Fruit fly (Drosophila melanogaster) whole organism, embryonic: Measurements from ENCODE around the gene nudC.

Experiments used
- ATbp ChIP-seq: fragments of 200-800 bp; sonication (Bioruptor generic); optimal IDR thresholded peaks from 2 replicates; lab custom pipeline; 2017; ENCODE audit warnings: missing biosample characterization, mild to moderate bottlenecking, missing genetic modification characterization, missing genetic modification reagents
- Atf6 ChIP-seq: fragments of 200-800 bp; sonication (Bioruptor generic); IDR thresholded peaks from 2 replicates; pipeline ENCODE4 v1.3.6; 2022; ENCODE audit warnings: missing biosample characterization, missing genetic modification characterization
- Bgb ChIP-seq: fragments of 200-800 bp; sonication (Bioruptor generic); IDR thresholded peaks from 2 replicates; pipeline ENCODE4 v1.3.6; 2022; ENCODE audit warnings: missing biosample characterization, missing genetic modification characterization; ENCODE audit not compliant: partially characterized antibody
- CG10321 ChIP-seq: fragments of 200-800 bp; sonication (Bioruptor generic); IDR thresholded peaks from 2 replicates; pipeline ENCODE4 v1.3.6; 2022; ENCODE audit warnings: missing biosample characterization, missing genetic modification characterization
- CG10979 ChIP-seq: fragments of 200-800 bp; sonication (Bioruptor generic); optimal IDR thresholded peaks from 2 replicates; lab custom pipeline; 2018; ENCODE audit warnings: missing biosample characterization, mild to moderate bottlenecking, missing genetic modification characterization, moderate library complexity
- CG12071 ChIP-seq: fragments of 200-800 bp; sonication (Bioruptor generic); optimal IDR thresholded peaks from 3 replicates; lab custom pipeline; 2018; ENCODE audit warnings: missing biosample characterization, mild to moderate bottlenecking, missing genetic modification characterization
- CG12104 ChIP-seq: fragments of 200-800 bp; sonication (Bioruptor generic); optimal IDR thresholded peaks from 3 replicates; lab custom pipeline; 2016; ENCODE audit warnings: missing biosample characterization, missing genetic modification characterization
- CG13287 ChIP-seq: fragments of 200-800 bp; sonication (Bioruptor generic); IDR thresholded peaks from 2 replicates; pipeline ENCODE4 v1.3.6; 2022; ENCODE audit warnings: missing biosample characterization, missing genetic modification characterization; ENCODE audit not compliant: partially characterized antibody
- CG14710 ChIP-seq: fragments of 200-800 bp; sonication (Bioruptor generic); optimal IDR thresholded peaks from 3 replicates; lab custom pipeline; 2019; ENCODE audit warnings: missing biosample characterization, mild to moderate bottlenecking, missing genetic modification characterization, moderate library complexity
- CG15073 ChIP-seq: fragments of 200-800 bp; sonication (Bioruptor generic); optimal IDR thresholded peaks from 2 replicates; lab custom pipeline; 2016; ENCODE audit warnings: missing biosample characterization, missing genetic modification characterization
- CG1647 ChIP-seq: fragments of 200-800 bp; sonication (Bioruptor generic); optimal IDR thresholded peaks from 3 replicates; lab custom pipeline; 2016; ENCODE audit warnings: missing biosample characterization, missing genetic modification characterization
- CG2129 ChIP-seq: fragments of 200-800 bp; sonication (Bioruptor generic); IDR thresholded peaks from 2 replicates; pipeline ENCODE4 v1.3.6; 2022; ENCODE audit warnings: missing biosample characterization, missing genetic modification characterization; ENCODE audit not compliant: partially characterized antibody
- CG2712 ChIP-seq: fragments of 200-800 bp; optimal IDR thresholded peaks from 3 replicates; lab custom pipeline; 2019; ENCODE audit warnings: missing biosample characterization, mild to moderate bottlenecking, missing genetic modification characterization, moderate library complexity
- CG3726 ChIP-seq: fragments of 200-800 bp; sonication (Bioruptor generic); IDR thresholded peaks from 3 replicates; pipeline ENCODE4, ENCODE4 v1.3.6; 2022; ENCODE audit warnings: missing biosample characterization, missing genetic modification characterization
- CG4730 ChIP-seq: fragments of 200-800 bp; sonication (Bioruptor generic); IDR thresholded peaks from 2 replicates; pipeline ENCODE4 v1.3.6; 2022; ENCODE audit warnings: missing biosample characterization, missing genetic modification characterization
- CG5953 ChIP-seq: fragments of 200-800 bp; sonication (Bioruptor generic); IDR thresholded peaks from 2 replicates; pipeline ENCODE4 v1.3.6; 2022; ENCODE audit warnings: missing biosample characterization, missing genetic modification characterization
- CG6272 ChIP-seq: fragments of 200-800 bp; sonication (Bioruptor generic); IDR thresholded peaks from 2 replicates; pipeline ENCODE4 v1.3.6; 2022; ENCODE audit warnings: missing biosample characterization, missing genetic modification characterization
- CG6683 ChIP-seq: fragments of 200-800 bp; sonication (Bioruptor generic); optimal IDR thresholded peaks from 2 replicates; lab custom pipeline; 2017; ENCODE audit warnings: missing biosample characterization, mild to moderate bottlenecking, missing genetic modification characterization, missing genetic modification reagents
- CG7786 ChIP-seq: fragments of 200-800 bp; sonication (Bioruptor generic); optimal IDR thresholded peaks from 2 replicates; lab custom pipeline; 2016; ENCODE audit warnings: missing biosample characterization, missing genetic modification characterization
- CG8290 ChIP-seq, 3 experiments: fragments of 200-800 bp; sonication (Bioruptor generic); optimal IDR thresholded peaks; 2 replicates each; lab custom pipeline; 2016 to 2019; ENCODE audit warnings: missing biosample characterization in 3 of 3, missing genetic modification characterization in 3 of 3, mild to moderate bottlenecking in 2 of 3, moderate library complexity in 1 of 3
- CG9797 ChIP-seq: fragments of 200-800 bp; sonication (Bioruptor generic); optimal IDR thresholded peaks from 3 replicates; lab custom pipeline; 2018; ENCODE audit warnings: missing biosample characterization, mild to moderate bottlenecking, missing genetic modification characterization
- D19B ChIP-seq: fragments of 200-800 bp; sonication (Bioruptor generic); optimal IDR thresholded peaks from 2 replicates; lab custom pipeline; 2017; ENCODE audit warnings: missing biosample characterization, mild to moderate bottlenecking, missing genetic modification characterization
- Dad ChIP-seq: fragments of 200-800 bp; sonication (Bioruptor generic); optimal IDR thresholded peaks from 3 replicates; lab custom pipeline; 2016; ENCODE audit warnings: missing biosample characterization, missing genetic modification characterization
- Dip3 ChIP-seq: fragments of 200-800 bp; sonication (Bioruptor generic); optimal IDR thresholded peaks from 3 replicates; lab custom pipeline; 2016; ENCODE audit warnings: missing biosample characterization, missing genetic modification characterization
- Dp ChIP-seq: fragments of 200-800 bp; sonication (Bioruptor generic); optimal IDR thresholded peaks from 2 replicates; lab custom pipeline; 2018; ENCODE audit warnings: missing biosample characterization, mild to moderate bottlenecking, missing genetic modification characterization, moderate library complexity
- H15 ChIP-seq: fragments of 200-800 bp; sonication (Bioruptor generic); IDR thresholded peaks from 3 replicates; pipeline ENCODE4 v1.3.6; 2022; ENCODE audit warnings: missing biosample characterization, missing genetic modification characterization
- MESR4 ChIP-seq: fragments of 200-800 bp; sonication (Bioruptor generic); optimal IDR thresholded peaks from 2 replicates; lab custom pipeline; 2018; ENCODE audit warnings: missing biosample characterization, mild to moderate bottlenecking, missing genetic modification characterization, moderate library complexity
- Mad ChIP-seq: fragments of 200-800 bp; sonication (Bioruptor generic); optimal IDR thresholded peaks from 2 replicates; lab custom pipeline; 2016; ENCODE audit warnings: missing biosample characterization, missing genetic modification characterization
- Mes4 ChIP-seq: fragments of 200-800 bp; sonication (Bioruptor generic); optimal IDR thresholded peaks from 2 replicates; lab custom pipeline; 2016; ENCODE audit warnings: missing biosample characterization, missing genetic modification characterization
- NC2α ChIP-seq: fragments of 200-800 bp; sonication (Bioruptor generic); optimal IDR thresholded peaks from 2 replicates; lab custom pipeline; 2016; ENCODE audit warnings: missing biosample characterization, missing genetic modification characterization
- Opbp ChIP-seq: fragments of 200-800 bp; sonication (Bioruptor generic); IDR thresholded peaks from 3 replicates; pipeline ENCODE4 v1.3.6; 2022; ENCODE audit warnings: missing biosample characterization, missing genetic modification characterization; ENCODE audit not compliant: partially characterized antibody
- Vsx1 ChIP-seq: fragments of 200-800 bp; sonication (Bioruptor generic); optimal IDR thresholded peaks from 2 replicates; lab custom pipeline; 2017; ENCODE audit warnings: missing biosample characterization, mild to moderate bottlenecking, missing genetic modification characterization, missing genetic modification reagents
- ac ChIP-seq: fragments of 200-800 bp; sonication (Bioruptor generic); optimal IDR thresholded peaks from 3 replicates; lab custom pipeline; 2017; ENCODE audit warnings: missing biosample characterization, mild to moderate bottlenecking, missing genetic modification characterization
- aop ChIP-seq: fragments of 200-800 bp; sonication (Bioruptor generic); IDR thresholded peaks from 2 replicates; pipeline ENCODE4 v1.3.6; 2022; ENCODE audit warnings: missing biosample characterization, missing genetic modification characterization
- az2 ChIP-seq: fragments of 200-800 bp; sonication (Bioruptor generic); optimal IDR thresholded peaks from 3 replicates; lab custom pipeline; 2016; ENCODE audit warnings: missing biosample characterization, missing genetic modification characterization
- bab2 ChIP-seq: fragments of 200-800 bp; sonication (Bioruptor generic); optimal IDR thresholded peaks from 2 replicates; lab custom pipeline; 2016; ENCODE audit warnings: missing biosample characterization, missing genetic modification characterization
- btn ChIP-seq: fragments of 200-800 bp; sonication (Bioruptor generic); optimal IDR thresholded peaks from 2 replicates; lab custom pipeline; 2016; ENCODE audit warnings: missing biosample characterization, missing genetic modification characterization
- exex ChIP-seq: fragments of 200-800 bp; sonication (Bioruptor generic); optimal IDR thresholded peaks from 4 replicates; lab custom pipeline; 2018; ENCODE audit warnings: missing biosample characterization, mild to moderate bottlenecking, missing genetic modification characterization, moderate library complexity
- fd102C ChIP-seq: fragments of 200-800 bp; sonication (Bioruptor generic); optimal IDR thresholded peaks from 2 replicates; lab custom pipeline; 2018; ENCODE audit warnings: missing biosample characterization, mild to moderate bottlenecking, missing genetic modification characterization, moderate library complexity
- gfzf ChIP-seq: fragments of 200-800 bp; sonication (Bioruptor generic); optimal IDR thresholded peaks from 2 replicates; lab custom pipeline; 2016; ENCODE audit warnings: missing biosample characterization, mild to moderate bottlenecking, missing genetic modification characterization, moderate library complexity
- grau ChIP-seq: fragments of 200-800 bp; optimal IDR thresholded peaks from 3 replicates; lab custom pipeline; 2019; ENCODE audit warnings: missing biosample characterization, mild to moderate bottlenecking, missing genetic modification characterization, moderate library complexity
- p53 ChIP-seq: fragments of 200-800 bp; sonication (Bioruptor generic); optimal IDR thresholded peaks from 2 replicates; lab custom pipeline; 2016; ENCODE audit warnings: missing biosample characterization, missing genetic modification characterization
- peb ChIP-seq: fragments of 200-800 bp; sonication (Bioruptor generic); IDR thresholded peaks from 2 replicates; pipeline ENCODE4 v1.3.6; 2022; ENCODE audit warnings: missing biosample characterization, missing genetic modification characterization
- phol ChIP-seq: fragments of 200-800 bp; sonication (Bioruptor generic); optimal IDR thresholded peaks from 3 replicates; lab custom pipeline; 2018; ENCODE audit warnings: missing biosample characterization, mild to moderate bottlenecking, missing genetic modification characterization, moderate library complexity
- sc ChIP-seq, 3 experiments: fragments of >200 bp in 2 of 3; fragments of 200-800 bp in 1 of 3; sonication (Bioruptor generic) in 1 of 3; optimal IDR thresholded peaks; 2 replicates in 2 of 3; 3 replicates in 1 of 3; lab custom pipeline; 2017; ENCODE audit warnings: mild to moderate bottlenecking in 1 of 3, missing biosample characterization in 1 of 3, missing genetic modification characterization in 1 of 3, missing genetic modification reagents in 1 of 3
- schlank ChIP-seq: fragments of 200-800 bp; sonication (Bioruptor generic); optimal IDR thresholded peaks from 2 replicates; lab custom pipeline; 2018; ENCODE audit warnings: missing biosample characterization, mild to moderate bottlenecking, missing genetic modification characterization
- slbo ChIP-seq: fragments of 200-800 bp; sonication (Bioruptor generic); IDR thresholded peaks from 2 replicates; pipeline ENCODE4 v1.3.6; 2022; ENCODE audit warnings: missing biosample characterization, missing genetic modification characterization
- slp2 ChIP-seq: fragments of 200-800 bp; sonication (Bioruptor generic); optimal IDR thresholded peaks from 2 replicates; lab custom pipeline; 2016; ENCODE audit warnings: missing biosample characterization, missing genetic modification characterization
- sqz ChIP-seq: fragments of 200-800 bp; sonication (Bioruptor generic); optimal IDR thresholded peaks from 3 replicates; lab custom pipeline; 2018; ENCODE audit warnings: missing biosample characterization, mild to moderate bottlenecking, missing genetic modification characterization
- zfh2 ChIP-seq: fragments of 200-800 bp; sonication (Bioruptor generic); optimal IDR thresholded peaks from 2 replicates; lab custom pipeline; 2016; ENCODE audit warnings: missing biosample characterization, missing genetic modification characterization

The nudC gene

DNA sequence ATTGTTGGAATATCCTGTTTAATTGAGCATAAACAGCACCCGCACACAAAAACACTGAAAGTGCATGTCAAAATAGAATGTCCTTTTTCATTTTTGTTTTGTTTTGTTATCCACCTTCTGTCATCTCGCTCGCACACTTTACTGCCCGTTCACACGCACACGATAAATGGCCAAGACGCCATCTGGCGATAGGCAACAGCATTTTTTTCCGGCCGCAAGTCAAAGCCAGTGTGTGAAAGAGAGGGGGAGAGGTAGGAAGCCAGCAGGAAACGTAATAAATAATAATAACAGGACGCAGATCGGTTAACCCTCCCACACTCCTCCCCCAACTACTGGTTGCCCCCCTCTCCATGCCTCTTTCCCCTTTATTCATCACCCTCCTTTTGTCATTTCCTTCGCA is 34.9 kb upstream of the nudC start (continued):
- TF ChIP-seq Opbp (GFP tag; lab: Robert Waterston, UW) (0 out of 3 replicates have a peak, but pooled peaks have one; percentile 29), CG12071 (peak; percentile 58), CG8290 (GFP tag; optimal IDR thresholded peaks at IDR 0.05; lab: Kevin White, UChicago) (no peak), CG8290 (tag; optimal IDR thresholded peaks at IDR 0.05; lab: Kevin White, UChicago) (no peak), sc (optimal IDR thresholded peaks at IDR 0.05; lab: Kevin White, UChicago) (no peak), sc (GFP tag; optimal IDR thresholded peaks at IDR 0.05; lab: Kevin White, UChicago) (no peak), D19B (GFP tag; lab: Kevin White, UChicago) (no peak), NC2α (peak; percentile 31), Vsx1 (GFP tag; lab: Kevin White, UChicago) (no peak), CG9797 (no peak), aop (GFP tag; lab: Robert Waterston, UW) (no peak), CG15073 (no peak), Dp (GFP tag; lab: Kevin White, UChicago) (no peak), peb (no peak), CG3726 (no peak), az2 (GFP tag; lab: Kevin White, UChicago) (peak; percentile 28), Dip3 (no peak), CG14710 (tag; lab: Kevin White, UChicago) (no peak), H15 (GFP tag; lab: Robert Waterston, UW) (no peak), MESR4 (GFP tag; lab: Kevin White, UChicago) (no peak), bab2 (GFP tag; lab: Kevin White, UChicago) (no peak), exex (tag; lab: Kevin White, UChicago) (no peak), CG10321 (GFP tag; lab: Robert Waterston, UW) (no peak), Dad (GFP tag; lab: Kevin White, UChicago) (no peak), CG1647 (GFP tag; lab: Kevin White, UChicago) (no peak), CG6272 (GFP tag; lab: Robert Waterston, UW) (no peak), zfh2 (no peak), sqz (peak; percentile 91), p53 (GFP tag; lab: Kevin White, UChicago) (no peak), CG2129 (no peak), CG6683 (GFP tag; lab: Kevin White, UChicago) (no peak), schlank (tag; lab: Kevin White, UChicago) (no peak), Mad (no peak), CG5953 (GFP tag; lab: Robert Waterston, UW) (no peak), CG10979 (tag; lab: Kevin White, UChicago) (peak; percentile 73), ac (GFP tag; lab: Kevin White, UChicago) (peak; percentile 51), slp2 (GFP tag; lab: Kevin White, UChicago) (no peak), Mes4 (GFP tag; lab: Kevin White, UChicago) (peak; percentile 38), slbo (no peak), phol (tag; lab: Kevin White, UChicago) (no peak), Atf6 (GFP tag; lab: Robert Waterston, UW) (peak; percentile 39), CG12104 (no peak), CG13287 (no peak), grau (no peak), btn (GFP tag; lab: Kevin White, UChicago) (no peak), CG2712 (tag; lab: Kevin White, UChicago) (peak; percentile 7), ATbp (GFP tag; lab: Kevin White, UChicago) (no peak), CG4730 (peak; percentile 29; the same call in 1 of the 2 replicates), fd102C (GFP tag; lab: Kevin White, UChicago) (peak; percentile 46), CG7786 (GFP tag; lab: Kevin White, UChicago) (no peak), Bgb (GFP tag; lab: Robert Waterston, UW) (no peak), gfzf (GFP tag; lab: Kevin White, UChicago) (no peak)
